Worm (Caenorhabditis elegans) whole organism, L4 larva: ENCODE data around the gene Y37D8A.16.

Experiments used
- F26F4.8 ChIP-seq: fragments of 200-800 bp; sonication (Bioruptor generic); conservative IDR thresholded peaks from 2 replicates; pipeline ENCODE4 v1.3.6; 2022; ENCODE audit warnings: missing genetic modification characterization, missing compliant biosample characterization
- F44E2.7 ChIP-seq: fragments of 200-800 bp; sonication (Bioruptor generic); IDR thresholded peaks from 2 replicates; pipeline ENCODE4 v2.1.2; 2022; ENCODE audit warnings: missing genetic modification characterization, missing compliant biosample characterization
- F49E8.2 ChIP-seq: sonication (generic microtip); optimal IDR thresholded peaks from 2 replicates; lab custom pipeline; 2016; ENCODE audit warnings: missing compliant biosample characterization, mild to moderate bottlenecking, missing genetic modification characterization, borderline replicate concordance
- R02D3.7 ChIP-seq: fragments of 150-350 bp; sonication (generic microtip); optimal IDR thresholded peaks from 3 replicates; lab custom pipeline; 2014; ENCODE audit warnings: missing biosample characterization, missing genetic modification characterization
- T20F7.1 ChIP-seq: fragments of 200-800 bp; sonication (Bioruptor generic); optimal IDR thresholded peaks from 2 replicates; lab custom pipeline; 2018; ENCODE audit warnings: mild to moderate bottlenecking, missing genetic modification characterization, missing compliant biosample characterization
- T26A8.4 ChIP-seq: fragments of 200-800 bp; sonication (Bioruptor generic); IDR thresholded peaks from 2 replicates; pipeline ENCODE4 v1.3.6; 2022; ENCODE audit warnings: missing genetic modification characterization, missing compliant biosample characterization
- ZK546.5 ChIP-seq, 2 experiments: sonication (generic microtip); optimal IDR thresholded peaks; 2 replicates each; lab custom pipeline; 2017; ENCODE audit warnings: missing biosample characterization in 2 of 2, missing genetic modification characterization in 2 of 2
- ceh-20 ChIP-seq: fragments of 200-800 bp; sonication (Bioruptor generic); IDR thresholded peaks from 2 replicates; pipeline ENCODE4 v1.3.6; 2022; ENCODE audit warnings: missing genetic modification reagents, missing genetic modification characterization, missing compliant biosample characterization
- ceh-28 ChIP-seq: fragments of 150-350 bp; optimal IDR thresholded peaks from 2 replicates; lab custom pipeline; 2014; ENCODE audit warnings: missing biosample characterization, missing genetic modification reagents, missing genetic modification characterization
- daf-12 ChIP-seq: fragments of 150-350 bp; optimal IDR thresholded peaks from 2 replicates; lab custom pipeline; 2014; ENCODE audit warnings: missing biosample characterization, missing genetic modification reagents, missing genetic modification characterization
- daf-16 ChIP-seq, 3 experiments: sonication (generic microtip); optimal IDR thresholded peaks; 2 replicates each; lab custom pipeline; 2016 to 2017; ENCODE audit warnings: missing genetic modification characterization in 3 of 3, missing genetic modification reagents in 3 of 3, mild to moderate bottlenecking in 2 of 3, missing compliant biosample characterization in 2 of 3, missing biosample characterization in 1 of 3, moderate library complexity in 1 of 3
- dmd-8 ChIP-seq: fragments of 200-800 bp; sonication (Bioruptor generic); IDR thresholded peaks from 2 replicates; pipeline ENCODE4 v1.3.6; 2022; ENCODE audit warnings: missing genetic modification characterization, missing compliant biosample characterization
- dmd-9 ChIP-seq: fragments of 200-800 bp; sonication (Bioruptor generic); IDR thresholded peaks from 2 replicates; pipeline ENCODE4 v1.3.6; 2022; ENCODE audit warnings: missing genetic modification reagents, missing genetic modification characterization, missing compliant biosample characterization
- egl-43 ChIP-seq: fragments of 200-800 bp; sonication (Bioruptor generic); IDR thresholded peaks from 2 replicates; pipeline ENCODE4 v1.3.6; 2022; ENCODE audit warnings: missing genetic modification reagents, missing genetic modification characterization, missing compliant biosample characterization
- fos-1 ChIP-seq: fragments of 150-350 bp; optimal IDR thresholded peaks from 2 replicates; lab custom pipeline; 2014; ENCODE audit warnings: missing biosample characterization, missing genetic modification characterization
- hif-1 ChIP-seq, 2 experiments: sonication (generic microtip); optimal IDR thresholded peaks; 2 replicates each; lab custom pipeline; 2016 to 2017; ENCODE audit warnings: missing compliant biosample characterization in 2 of 2, missing genetic modification characterization in 2 of 2, missing genetic modification reagents in 2 of 2, missing genotype in 2 of 2, mild to moderate bottlenecking in 1 of 2
- hlh-11 ChIP-seq: fragments of 200-800 bp; sonication (Bioruptor generic); optimal IDR thresholded peaks from 2 replicates; lab custom pipeline; 2018; ENCODE audit warnings: mild to moderate bottlenecking, missing genetic modification characterization, missing compliant biosample characterization
- hmg-1.1 ChIP-seq: fragments of 200-800 bp; sonication (Bioruptor generic); IDR thresholded peaks from 2 replicates; pipeline ENCODE4 v1.3.6; 2022; ENCODE audit warnings: missing genetic modification reagents, missing genetic modification characterization, missing compliant biosample characterization
- lim-7 ChIP-seq: fragments of 200-800 bp; sonication (Bioruptor generic); IDR thresholded peaks from 2 replicates; pipeline ENCODE4 v1.3.6; 2022; ENCODE audit warnings: missing genetic modification characterization, missing compliant biosample characterization
- lin-13 ChIP-seq: fragments of 150-350 bp; optimal IDR thresholded peaks from 2 replicates; lab custom pipeline; 2014; ENCODE audit warnings: missing biosample characterization, missing genetic modification reagents, missing genetic modification characterization
- lin-29 ChIP-seq: fragments of 200-800 bp; sonication (Bioruptor generic); IDR thresholded peaks from 2 replicates; pipeline ENCODE4 v1.3.6; 2022; ENCODE audit warnings: missing genetic modification reagents, missing genetic modification characterization, missing compliant biosample characterization
- lin-38 ChIP-seq: fragments of 200-800 bp; sonication (Bioruptor generic); IDR thresholded peaks from 2 replicates; pipeline ENCODE4 v1.3.6; 2022; ENCODE audit warnings: missing genetic modification reagents, missing genetic modification characterization, missing compliant biosample characterization
- lsy-2 ChIP-seq, 2 experiments: fragments of 150-350 bp in 1 of 2; sonication (generic microtip) in 1 of 2; optimal IDR thresholded peaks; 2 replicates each; lab custom pipeline; 2014 to 2017; ENCODE audit warnings: missing biosample characterization in 2 of 2, missing genetic modification characterization in 2 of 2
- mdt-29 ChIP-seq: fragments of 200-800 bp; sonication (Bioruptor generic); IDR thresholded peaks from 2 replicates; pipeline ENCODE4 v1.3.6; 2022; ENCODE audit warnings: missing genetic modification reagents, missing genetic modification characterization, missing compliant biosample characterization
- mes-2 ChIP-seq: sonication (generic microtip); optimal IDR thresholded peaks from 2 replicates; lab custom pipeline; 2016; ENCODE audit warnings: missing genotype, mild to moderate bottlenecking, missing genetic modification characterization, missing compliant biosample characterization; ENCODE audit not compliant: poor library complexity, severe bottlenecking
- mxl-2 ChIP-seq: fragments of 200-800 bp; sonication (Bioruptor generic); conservative IDR thresholded peaks from 2 replicates; pipeline ENCODE4 v1.3.6; 2022; ENCODE audit warnings: missing genetic modification reagents, missing genetic modification characterization, missing compliant biosample characterization
- mxl-3 ChIP-seq: fragments of 200-800 bp; sonication (Bioruptor generic); optimal IDR thresholded peaks from 2 replicates; lab custom pipeline; 2018; ENCODE audit warnings: mild to moderate bottlenecking, missing genetic modification characterization, missing compliant biosample characterization
- nhr-11 ChIP-seq: fragments of 150-350 bp; optimal IDR thresholded peaks from 2 replicates; lab custom pipeline; 2014; ENCODE audit warnings: missing biosample characterization, missing genetic modification characterization
- nhr-111 ChIP-seq: fragments of 200-800 bp; sonication (Bioruptor generic); optimal IDR thresholded peaks from 2 replicates; lab custom pipeline; 2018; ENCODE audit warnings: mild to moderate bottlenecking, missing genetic modification characterization, missing compliant biosample characterization
- nhr-25 ChIP-seq: sonication (generic microtip); optimal IDR thresholded peaks from 2 replicates; lab custom pipeline; 2017; ENCODE audit warnings: missing genetic modification characterization, mild to moderate bottlenecking, missing compliant biosample characterization, antibody characterized with exemption, moderate library complexity, borderline replicate concordance; ENCODE audit not compliant: insufficient read depth
- nhr-28 ChIP-seq: fragments of 150-350 bp; optimal IDR thresholded peaks from 2 replicates; lab custom pipeline; 2014; ENCODE audit warnings: missing biosample characterization, missing genetic modification characterization
- nhr-41 ChIP-seq: fragments of 200-800 bp; sonication (Bioruptor generic); IDR thresholded peaks from 2 replicates; pipeline ENCODE4 v1.3.6; 2022; ENCODE audit warnings: missing genetic modification reagents, missing genetic modification characterization, missing compliant biosample characterization
- nhr-6 ChIP-seq: fragments of 150-350 bp; optimal IDR thresholded peaks from 2 replicates; lab custom pipeline; 2014; ENCODE audit warnings: missing biosample characterization, missing genetic modification characterization
- nhr-77 ChIP-seq: fragments of 150-350 bp; optimal IDR thresholded peaks from 2 replicates; lab custom pipeline; 2014; ENCODE audit warnings: missing biosample characterization, missing genetic modification characterization
- pha-4 ChIP-seq, 2 experiments: fragments of 150-350 bp in 1 of 2; fragments of 200-800 bp in 1 of 2; sonication (Bioruptor generic) in 1 of 2; IDR thresholded peaks in 1 of 2; optimal IDR thresholded peaks in 1 of 2; 2 replicates each; pipeline versions ENCODE4 v1.3.6 to Lab custom; 2014 to 2022; ENCODE audit warnings: missing genetic modification characterization in 2 of 2, missing genetic modification reagents in 2 of 2, missing biosample characterization in 1 of 2, missing compliant biosample characterization in 1 of 2
- saeg-2 ChIP-seq: fragments of 200-800 bp; sonication (Bioruptor generic); IDR thresholded peaks from 2 replicates; pipeline ENCODE4 v1.3.6; 2022; ENCODE audit warnings: missing genetic modification reagents, missing genetic modification characterization, missing compliant biosample characterization
- sdz-12 ChIP-seq: fragments of 200-800 bp; sonication (Bioruptor generic); optimal IDR thresholded peaks from 2 replicates; lab custom pipeline; 2018; ENCODE audit warnings: mild to moderate bottlenecking, missing genetic modification characterization, missing compliant biosample characterization
- skn-1 ChIP-seq: fragments of 150-350 bp; optimal IDR thresholded peaks from 2 replicates; lab custom pipeline; 2014; ENCODE audit warnings: missing biosample characterization, missing genetic modification characterization
- spr-3 ChIP-seq: fragments of 200-800 bp; sonication (Bioruptor generic); optimal IDR thresholded peaks from 2 replicates; lab custom pipeline; 2018; ENCODE audit warnings: mild to moderate bottlenecking, missing genetic modification characterization, missing compliant biosample characterization
- tag-97 ChIP-seq: fragments of 200-800 bp; sonication (Bioruptor generic); IDR thresholded peaks from 2 replicates; pipeline ENCODE4 v1.3.6; 2022; ENCODE audit warnings: missing genetic modification characterization, missing compliant biosample characterization
- unc-130 ChIP-seq: sonication (generic microtip); optimal IDR thresholded peaks from 2 replicates; lab custom pipeline; 2016; ENCODE audit warnings: missing genetic modification reagents, missing genetic modification characterization, missing compliant biosample characterization
- zag-1 ChIP-seq: fragments of 150-350 bp; optimal IDR thresholded peaks from 2 replicates; lab custom pipeline; 2014; ENCODE audit warnings: missing biosample characterization, missing genetic modification characterization
- zfp-2 ChIP-seq: sonication (generic microtip); optimal IDR thresholded peaks from 2 replicates; lab custom pipeline; 2016; ENCODE audit warnings: mild to moderate bottlenecking, missing genetic modification characterization, missing compliant biosample characterization
- zfp-3 ChIP-seq: fragments of 200-800 bp; sonication (Bioruptor generic); conservative IDR thresholded peaks from 2 replicates; pipeline ENCODE4 v1.3.6; 2022; ENCODE audit warnings: missing genetic modification reagents, missing genetic modification characterization, missing compliant biosample characterization
- zip-2 ChIP-seq: fragments of 150-350 bp; optimal IDR thresholded peaks from 2 replicates; lab custom pipeline; 2014; ENCODE audit warnings: missing biosample characterization, missing genetic modification characterization
- ztf-11 ChIP-seq: fragments of 150-350 bp; optimal IDR thresholded peaks from 2 replicates; lab custom pipeline; 2014; ENCODE audit warnings: missing biosample characterization, missing genetic modification characterization

Gene Y37D8A.16

ce11 chrIII:12945072-12945471 is 26.6 kb upstream of the Y37D8A.16 start:
- TF ChIP-seq ceh-20 (GFP tag; lab: Robert Waterston, UW) (peak; percentile 38; the same call in 1 of the 2 replicates), hmg-1.1 (0 out of 2 replicates have a peak, but pooled peaks have one; percentile 17), zfp-2 (tag; lab: Kevin White, UChicago) (no peak)

- TF ChIP-seq mes-2 (tag; lab: Kevin White, UChicago) = no peak
- TF ChIP-seq lim-7 (GFP tag; lab: Robert Waterston, UW) = no peak
- TF ChIP-seq skn-1 = no peak
- no peak for TF ChIP-seq pha-4 (GFP tag; IDR thresholded peaks at IDR 0.05; lab: Robert Waterston, UW)
- TF ChIP-seq pha-4 (tag; optimal IDR thresholded peaks at IDR 0.05; lab: Kevin White, UChicago) = no peak
- no peak for TF ChIP-seq zfp-3 (GFP tag; lab: Robert Waterston, UW)
- TF ChIP-seq lin-29 = no peak
- TF ChIP-seq mxl-3 (GFP tag; lab: Kevin White, UChicago) = no peak
- TF ChIP-seq F49E8.2 (tag; lab: Kevin White, UChicago) = no peak
- no peak for TF ChIP-seq dmd-8 (GFP tag; lab: Robert Waterston, UW)
- no peak for TF ChIP-seq F44E2.7 (GFP tag; lab: Robert Waterston, UW)
- TF ChIP-seq nhr-41 = no peak
Measured at ce11 chrIII:12944064-12944463, 25.6 kb upstream of the Y37D8A.16 start.

DNA sequence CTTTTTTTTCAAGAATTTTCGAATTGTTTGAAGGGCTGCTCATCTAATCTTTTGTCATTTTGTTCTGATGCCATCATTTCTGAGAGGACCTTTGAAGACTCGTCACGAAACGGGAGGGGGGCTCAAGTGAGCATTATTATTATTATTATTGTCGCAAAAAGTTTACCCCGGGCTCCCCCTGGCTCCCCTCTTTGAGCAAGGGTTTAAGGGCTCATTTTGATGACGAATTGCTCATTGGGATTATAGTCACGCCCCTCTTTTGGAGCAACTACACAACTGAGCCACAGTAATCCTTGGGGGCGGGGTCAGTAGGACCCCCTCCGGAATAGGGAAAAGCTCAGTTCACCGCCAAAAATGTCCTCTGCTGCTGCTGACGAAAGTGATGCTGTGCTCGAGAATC is 23.8 kb upstream of the Y37D8A.16 start, which contains the start of gene unc-25:
Gene unc-25, plus strand, starts transcription at position 345 of the 400 bp plus-strand sequence.
- TF ChIP-seq R02D3.7 (tag; lab: Kevin White, UChicago) = no peak
- no peak for TF ChIP-seq fos-1
- TF ChIP-seq saeg-2 (GFP tag; lab: Robert Waterston, UW) = no peak
- TF ChIP-seq mxl-2 (GFP tag; lab: Robert Waterston, UW) = no peak
- TF ChIP-seq hif-1 (tag; optimal IDR thresholded peaks at IDR 0.05; lab: Kevin White, UChicago) = no peak
- TF ChIP-seq daf-12 (tag; lab: Kevin White, UChicago) = no peak
- TF ChIP-seq zfp-2 (tag; lab: Kevin White, UChicago) = no peak
- TF ChIP-seq nhr-77 (tag; lab: Kevin White, UChicago) = no peak
- no peak for TF ChIP-seq ceh-28 (tag; lab: Kevin White, UChicago)
- no peak for TF ChIP-seq nhr-28 (tag; lab: Kevin White, UChicago)
- no peak for TF ChIP-seq tag-97 (GFP tag; lab: Robert Waterston, UW)
- TF ChIP-seq lim-7 (GFP tag; lab: Robert Waterston, UW) = no peak
- no peak for TF ChIP-seq unc-130
- no peak for TF ChIP-seq dmd-9 (GFP tag; lab: Robert Waterston, UW)
- no peak for TF ChIP-seq zip-2 (tag; lab: Kevin White, UChicago)
- no peak for TF ChIP-seq ztf-11
- TF ChIP-seq nhr-6 (tag; lab: Kevin White, UChicago) = no peak
- TF ChIP-seq hlh-11 (tag; lab: Kevin White, UChicago) = peak; percentile 3
- no peak for TF ChIP-seq sdz-12
- no peak for TF ChIP-seq ZK546.5 (tag; optimal IDR thresholded peaks at IDR 0.05; lab: Kevin White, UChicago)
- no peak for TF ChIP-seq nhr-25 (tag; lab: Kevin White, UChicago)
- no peak for TF ChIP-seq F26F4.8 (GFP tag; lab: Robert Waterston, UW)
- TF ChIP-seq lin-13 = no peak
- TF ChIP-seq T26A8.4 (GFP tag; lab: Robert Waterston, UW) = no peak
- 0 out of 2 replicates have a peak, but pooled peaks have one; percentile 9 for TF ChIP-seq egl-43 (GFP tag; lab: Robert Waterston, UW)
- TF ChIP-seq lsy-2 (tag; optimal IDR thresholded peaks at IDR 0.05; lab: Kevin White, UChicago) = peak in 1 of 2 experiments; percentile 14
- no peak for TF ChIP-seq F44E2.7 (GFP tag; lab: Robert Waterston, UW)
- no peak for TF ChIP-seq T20F7.1 (GFP tag; lab: Kevin White, UChicago)
- peak; percentile 30; the same call in 1 of the 2 replicates for TF ChIP-seq lin-38 (GFP tag; lab: Robert Waterston, UW)
- no peak for TF ChIP-seq spr-3 (GFP tag; lab: Kevin White, UChicago)
- TF ChIP-seq mdt-29 (GFP tag; lab: Robert Waterston, UW) = 0 out of 2 replicates have a peak, but pooled peaks have one; percentile 23
- TF ChIP-seq hmg-1.1 = no peak
- TF ChIP-seq zag-1 (tag; lab: Kevin White, UChicago) = no peak
- no peak for TF ChIP-seq daf-16 (GFP tag; optimal IDR thresholded peaks at IDR 0.05; lab: Kevin White, UChicago)
- no peak for TF ChIP-seq daf-16 (tag; optimal IDR thresholded peaks at IDR 0.05; lab: Kevin White, UChicago)
- no peak for TF ChIP-seq dmd-8 (GFP tag; lab: Robert Waterston, UW)
- TF ChIP-seq nhr-111 (GFP tag; lab: Kevin White, UChicago) = no peak
- no peak for TF ChIP-seq nhr-11
